Worm (Caenorhabditis elegans) whole organism, mixed stage, embryonic: Measurements from ENCODE around the gene C01G6.3.

ENCODE experiments used
- bed-3 ChIP-seq: fragments of 200-800 bp; sonication (Bioruptor generic); optimal IDR thresholded peaks from 3 replicates; lab custom pipeline; 2018; ENCODE audit warnings: mild to moderate bottlenecking, missing genetic modification characterization, moderate library complexity, missing compliant biosample characterization
- ceh-43 ChIP-seq: fragments of 200-800 bp; sonication (Bioruptor generic); optimal IDR thresholded peaks from 2 replicates; lab custom pipeline; 2018; ENCODE audit warnings: mild to moderate bottlenecking, missing genetic modification characterization, moderate library complexity, missing compliant biosample characterization
- ces-1 ChIP-seq: fragments of 150-350 bp; optimal IDR thresholded peaks from 2 replicates; lab custom pipeline; 2014; ENCODE audit warnings: missing biosample characterization, missing genetic modification reagents, missing genetic modification characterization
- flh-1 ChIP-seq: fragments of 200-800 bp; sonication (Bioruptor generic); optimal IDR thresholded peaks from 2 replicates; lab custom pipeline; 2018; ENCODE audit warnings: mild to moderate bottlenecking, missing genetic modification characterization, moderate library complexity, missing compliant biosample characterization
- hlh-1 ChIP-seq: fragments of 150-350 bp; optimal IDR thresholded peaks from 2 replicates; lab custom pipeline; 2014; ENCODE audit warnings: missing biosample characterization, missing genetic modification reagents, missing genetic modification characterization
- lin-32 ChIP-seq: fragments of 200-800 bp; sonication (Bioruptor generic); optimal IDR thresholded peaks from 2 replicates; lab custom pipeline; 2018; ENCODE audit warnings: mild to moderate bottlenecking, missing genetic modification characterization, missing compliant biosample characterization
- lsy-2 ChIP-seq: fragments of 150-350 bp; optimal IDR thresholded peaks from 2 replicates; lab custom pipeline; 2014; ENCODE audit warnings: missing biosample characterization, missing genetic modification characterization
- nhr-12 ChIP-seq: fragments of 150-350 bp; optimal IDR thresholded peaks from 2 replicates; lab custom pipeline; 2014; ENCODE audit warnings: missing biosample characterization, missing genetic modification characterization
- nhr-237 ChIP-seq: fragments of 150-350 bp; optimal IDR thresholded peaks from 2 replicates; lab custom pipeline; 2014; ENCODE audit warnings: missing biosample characterization, missing genetic modification characterization
- pha-4 ChIP-seq: fragments of 150-350 bp; optimal IDR thresholded peaks from 2 replicates; lab custom pipeline; 2018; ENCODE audit warnings: missing biosample characterization, missing genetic modification reagents, missing genetic modification characterization
- snpc-4 ChIP-seq: fragments of 150-350 bp; optimal IDR thresholded peaks from 2 replicates; lab custom pipeline; 2014; ENCODE audit warnings: missing biosample characterization, missing genetic modification characterization
- unc-39 ChIP-seq: fragments of 150-350 bp; optimal IDR thresholded peaks from 2 replicates; lab custom pipeline; 2014; ENCODE audit warnings: missing biosample characterization, missing genetic modification characterization
- unc-62 ChIP-seq: fragments of 150-350 bp; optimal IDR thresholded peaks from 2 replicates; lab custom pipeline; 2014; ENCODE audit warnings: missing biosample characterization, missing genetic modification reagents, missing genetic modification characterization
- ztf-11 ChIP-seq: fragments of 150-350 bp; optimal IDR thresholded peaks from 2 replicates; lab custom pipeline; 2014; ENCODE audit warnings: missing biosample characterization, missing genetic modification characterization

ce11 chrII:9233813-9234212 lies 35.9 kb upstream of the C01G6.3 start:
- no peak for TF ChIP-seq unc-62 (GFP tag; lab: Kevin White, UChicago)
- no peak for TF ChIP-seq nhr-12
- no peak for TF ChIP-seq bed-3 (GFP tag; lab: Kevin White, UChicago)
- TF ChIP-seq ces-1 (GFP tag; lab: Kevin White, UChicago), result no peak
- TF ChIP-seq ztf-11 (tag; lab: Kevin White, UChicago), result no peak
- no peak for TF ChIP-seq ceh-43 (GFP tag; lab: Kevin White, UChicago)
- TF ChIP-seq lsy-2 (tag; lab: Kevin White, UChicago), result no peak
- no peak for TF ChIP-seq flh-1 (GFP tag; lab: Kevin White, UChicago)
- no peak for TF ChIP-seq hlh-1 (tag; lab: Kevin White, UChicago)
- no peak for TF ChIP-seq pha-4 (tag; lab: Kevin White, UChicago)
- no peak for TF ChIP-seq nhr-237 (tag; lab: Kevin White, UChicago)
- TF ChIP-seq snpc-4 (tag; lab: Kevin White, UChicago), result no peak
- no peak for TF ChIP-seq unc-39 (tag; lab: Kevin White, UChicago)
- no peak for TF ChIP-seq lin-32 (GFP tag; lab: Kevin White, UChicago)
